Fruit fly (Drosophila melanogaster) whole organism, prepupa: ENCODE results near the gene RhoGEF3.
A peak's percentile ranks its signal among the peaks of the same experiment; 100 is the strongest.

Source experiments
- Blimp-1 ChIP-seq: fragments of 200-800 bp; sonication (Bioruptor generic); optimal IDR thresholded peaks from 3 replicates; lab custom pipeline; 2017; ENCODE audit warnings: missing biosample characterization, missing genetic modification characterization, mild to moderate bottlenecking, moderate library complexity, missing genetic modification reagents
- CG10631 ChIP-seq: fragments of 200-800 bp; sonication (Bioruptor generic); optimal IDR thresholded peaks from 2 replicates; lab custom pipeline; 2016; ENCODE audit warnings: missing biosample characterization, missing genetic modification characterization
- CG10669 ChIP-seq: fragments of 200-800 bp; sonication (Bioruptor generic); optimal IDR thresholded peaks from 3 replicates; lab custom pipeline; 2018; ENCODE audit warnings: missing biosample characterization, mild to moderate bottlenecking, missing genetic modification characterization, moderate library complexity
- CG11294 ChIP-seq: fragments of 200-800 bp; sonication (Bioruptor generic); IDR thresholded peaks from 2 replicates; pipeline ENCODE4 v1.3.6; 2022; ENCODE audit warnings: missing biosample characterization, missing genetic modification characterization
- CG11762 ChIP-seq: fragments of 200-800 bp; sonication (Bioruptor generic); optimal IDR thresholded peaks from 3 replicates; lab custom pipeline; 2016; ENCODE audit warnings: missing biosample characterization, missing genetic modification characterization; ENCODE audit not compliant: insufficient read depth
- CG11902 ChIP-seq: fragments of 200-800 bp; sonication (Bioruptor generic); optimal IDR thresholded peaks from 3 replicates; lab custom pipeline; 2016; ENCODE audit warnings: missing biosample characterization, missing genetic modification characterization
- CG15336 ChIP-seq: fragments of 200-800 bp; sonication (Bioruptor generic); IDR thresholded peaks from 2 replicates; pipeline ENCODE4 v1.3.6; 2022; ENCODE audit warnings: missing biosample characterization, missing genetic modification characterization
- CG16779 ChIP-seq: fragments of 200-800 bp; sonication (Bioruptor generic); optimal IDR thresholded peaks from 3 replicates; lab custom pipeline; 2017; ENCODE audit warnings: missing biosample characterization, mild to moderate bottlenecking, missing genetic modification characterization
- CG34406 ChIP-seq: fragments of 200-800 bp; sonication (Bioruptor generic); optimal IDR thresholded peaks from 3 replicates; lab custom pipeline; 2016; ENCODE audit warnings: missing biosample characterization, missing genetic modification characterization
- CG6163 ChIP-seq: fragments of 200-800 bp; sonication (Bioruptor generic); IDR thresholded peaks from 3 replicates; pipeline ENCODE4 v1.3.6; 2022; ENCODE audit warnings: missing biosample characterization, missing genetic modification characterization
- CG6792 ChIP-seq: fragments of 200-800 bp; sonication (Bioruptor generic); optimal IDR thresholded peaks from 3 replicates; lab custom pipeline; 2016; ENCODE audit warnings: missing biosample characterization, missing genetic modification characterization
- CG6808 ChIP-seq: fragments of 200-800 bp; sonication (Bioruptor generic); optimal IDR thresholded peaks from 3 replicates; lab custom pipeline; 2017; ENCODE audit warnings: missing biosample characterization, missing genetic modification characterization, mild to moderate bottlenecking, moderate library complexity, missing genetic modification reagents
- CG6854 ChIP-seq: fragments of 200-800 bp; sonication (Bioruptor generic); optimal IDR thresholded peaks from 2 replicates; lab custom pipeline; 2017; ENCODE audit warnings: missing biosample characterization, mild to moderate bottlenecking, missing genetic modification characterization
- CG7368 ChIP-seq: fragments of 200-800 bp; sonication (Bioruptor generic); optimal IDR thresholded peaks from 3 replicates; lab custom pipeline; 2016; ENCODE audit warnings: missing biosample characterization, missing genetic modification characterization
- CG9139 ChIP-seq: fragments of 200-800 bp; sonication (Bioruptor generic); optimal IDR thresholded peaks from 3 replicates; lab custom pipeline; 2017; ENCODE audit warnings: missing biosample characterization, mild to moderate bottlenecking, missing genetic modification characterization
- Eip75B ChIP-seq: fragments of 200-800 bp; sonication (Bioruptor generic); optimal IDR thresholded peaks from 3 replicates; lab custom pipeline; 2016; ENCODE audit warnings: missing biosample characterization, missing genetic modification characterization
- Eip78C ChIP-seq: fragments of 200-800 bp; sonication (Bioruptor generic); peaks from one replicate; lab custom pipeline; 2016; ENCODE audit warnings: missing biosample characterization, missing genetic modification characterization
- Eip93F ChIP-seq: fragments of 200-800 bp; sonication (Bioruptor generic); optimal IDR thresholded peaks from 2 replicates; lab custom pipeline; 2016; ENCODE audit warnings: missing biosample characterization, mild to moderate bottlenecking, missing genetic modification characterization
- Ets21C ChIP-seq: fragments of 200-800 bp; sonication (Bioruptor generic); optimal IDR thresholded peaks from 3 replicates; lab custom pipeline; 2016; ENCODE audit warnings: missing biosample characterization, missing genetic modification characterization
- Ets96B ChIP-seq: fragments of 200-800 bp; optimal IDR thresholded peaks from 2 replicates; lab custom pipeline; 2019; ENCODE audit warnings: missing biosample characterization, mild to moderate bottlenecking, missing genetic modification characterization, moderate library complexity
- Gug ChIP-seq: fragments of 200-800 bp; sonication (Bioruptor generic); IDR thresholded peaks from 2 replicates; pipeline ENCODE4 v1.3.6; 2022; ENCODE audit warnings: missing biosample characterization, missing genetic modification characterization
- Hr38 ChIP-seq: sonication (Bioruptor generic); optimal IDR thresholded peaks from 2 replicates; lab custom pipeline; 2016; ENCODE audit warnings: missing biosample characterization, missing genetic modification characterization
- Hr39 ChIP-seq: fragments of 200-800 bp; sonication (Bioruptor generic); optimal IDR thresholded peaks from 2 replicates; lab custom pipeline; 2016; ENCODE audit warnings: missing biosample characterization, missing genetic modification characterization
- Hr4 ChIP-seq: fragments of 200-800 bp; sonication (Bioruptor generic); optimal IDR thresholded peaks from 3 replicates; lab custom pipeline; 2016; ENCODE audit warnings: missing biosample characterization, missing genetic modification characterization
- Met ChIP-seq: fragments of 200-800 bp; sonication (Bioruptor generic); optimal IDR thresholded peaks from 3 replicates; lab custom pipeline; 2016; ENCODE audit warnings: missing biosample characterization, missing genetic modification characterization
- OdsH ChIP-seq: fragments of 200-800 bp; sonication (Bioruptor generic); optimal IDR thresholded peaks from 3 replicates; lab custom pipeline; 2016; ENCODE audit warnings: missing biosample characterization, missing genetic modification characterization
- Smox ChIP-seq: fragments of 200-800 bp; sonication (Bioruptor generic); optimal IDR thresholded peaks from 3 replicates; lab custom pipeline; 2016; ENCODE audit warnings: missing biosample characterization, missing genetic modification characterization
- Sox14 ChIP-seq: fragments of 200-800 bp; sonication (Bioruptor generic); optimal IDR thresholded peaks from 3 replicates; lab custom pipeline; 2016; ENCODE audit warnings: missing biosample characterization, missing genetic modification characterization
- Sox15 ChIP-seq: fragments of 200-800 bp; sonication (Bioruptor generic); optimal IDR thresholded peaks from 3 replicates; lab custom pipeline; 2016; ENCODE audit warnings: missing biosample characterization, missing genetic modification characterization
- achi ChIP-seq: fragments of 200-800 bp; sonication (Bioruptor generic); optimal IDR thresholded peaks from 3 replicates; lab custom pipeline; 2016; ENCODE audit warnings: missing biosample characterization, missing genetic modification characterization
- acj6 ChIP-seq: fragments of 200-800 bp; sonication (Bioruptor generic); optimal IDR thresholded peaks from 3 replicates; lab custom pipeline; 2016; ENCODE audit warnings: missing biosample characterization, missing genetic modification characterization
- dac ChIP-seq: fragments of 200-800 bp; sonication (Bioruptor generic); optimal IDR thresholded peaks from 2 replicates; lab custom pipeline; 2017; ENCODE audit warnings: missing biosample characterization, mild to moderate bottlenecking, missing genetic modification characterization
- dsx ChIP-seq: fragments of 200-800 bp; optimal IDR thresholded peaks from 3 replicates; lab custom pipeline; 2019; ENCODE audit warnings: missing biosample characterization, mild to moderate bottlenecking, missing genetic modification characterization, moderate library complexity; ENCODE audit not compliant: poor library complexity, severe bottlenecking
- esn ChIP-seq: fragments of 200-800 bp; sonication (Bioruptor generic); optimal IDR thresholded peaks from 2 replicates; lab custom pipeline; 2016; ENCODE audit warnings: missing biosample characterization, mild to moderate bottlenecking, missing genetic modification characterization, moderate library complexity
- salr ChIP-seq, 2 experiments: fragments of 200-800 bp; sonication (Bioruptor generic); optimal IDR thresholded peaks; 3 replicates each; lab custom pipeline; 2016 to 2018; ENCODE audit warnings: missing biosample characterization in 2 of 2, missing genetic modification characterization in 2 of 2, mild to moderate bottlenecking in 1 of 2
- spab ChIP-seq: fragments of 200-800 bp; sonication (Bioruptor generic); optimal IDR thresholded peaks from 2 replicates; lab custom pipeline; 2017; ENCODE audit warnings: missing biosample characterization, mild to moderate bottlenecking, missing genetic modification characterization, missing genetic modification reagents
- ss ChIP-seq, 2 experiments: fragments of 200-800 bp; sonication (Bioruptor generic); optimal IDR thresholded peaks; 2 replicates in 1 of 2; 3 replicates in 1 of 2; lab custom pipeline; 2017 to 2018; ENCODE audit warnings: mild to moderate bottlenecking in 2 of 2, missing biosample characterization in 2 of 2, missing genetic modification characterization in 2 of 2, moderate library complexity in 1 of 2
- topi ChIP-seq: fragments of 200-800 bp; sonication (Bioruptor generic); optimal IDR thresholded peaks from 3 replicates; lab custom pipeline; 2016; ENCODE audit warnings: missing biosample characterization, missing genetic modification characterization
- vri ChIP-seq: fragments of 200-800 bp; sonication (Bioruptor generic); optimal IDR thresholded peaks from 3 replicates; lab custom pipeline; 2016; ENCODE audit warnings: missing biosample characterization, mild to moderate bottlenecking, missing genetic modification characterization

The RhoGEF3 gene

DNA sequence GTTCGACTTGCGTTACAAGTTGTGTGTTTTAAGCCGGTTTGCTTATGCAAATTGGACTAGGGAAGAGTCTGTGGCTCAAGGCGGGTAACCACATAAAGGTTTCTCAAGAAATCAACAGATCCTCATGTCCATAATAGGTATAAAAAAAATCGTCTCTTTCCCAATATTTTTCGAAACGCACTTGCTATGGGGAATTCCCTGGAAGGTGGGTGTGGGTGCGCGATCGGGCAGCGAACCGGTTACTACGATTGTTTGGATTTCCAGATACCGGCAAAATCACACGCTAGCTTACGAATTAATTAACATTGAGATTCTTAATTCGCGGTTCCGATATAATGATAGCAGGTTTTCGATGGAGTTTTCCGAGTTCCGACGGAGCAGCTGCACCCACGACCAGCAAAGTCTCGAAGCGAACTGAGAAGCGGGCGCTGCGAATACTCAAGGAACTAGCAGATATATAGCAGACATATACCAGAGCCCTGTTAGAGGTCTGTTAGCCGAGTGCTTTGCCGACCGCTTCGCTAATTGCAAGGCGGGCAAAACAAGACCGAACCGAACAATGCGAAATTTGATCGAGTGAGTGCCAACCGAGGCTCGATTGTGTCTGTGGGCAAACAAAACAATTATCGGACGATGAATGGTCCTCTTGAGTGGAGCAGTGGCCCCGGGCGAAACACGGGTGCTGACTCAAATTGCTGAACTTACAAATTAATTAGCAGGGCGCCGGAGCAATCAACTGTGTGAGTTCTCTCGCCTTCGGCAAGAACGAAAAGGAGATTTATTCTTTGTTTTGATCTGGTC, 64.0 kb downstream of the RhoGEF3 start:
- TF ChIP-seq CG6163 (GFP tag; lab: Robert Waterston, UW) (peak; percentile 52; the same call in 2 of the 3 replicates), CG11902 (GFP tag; lab: Kevin White, UChicago) (no peak), CG15336 (GFP tag; lab: Robert Waterston, UW) (peak; percentile 19; the same call in 1 of the 2 replicates), CG6808 (no peak), Eip78C (GFP tag; lab: Kevin White, UChicago) (peak; percentile 27), ss (GFP tag; optimal IDR thresholded peaks at IDR 0.05; lab: Kevin White, UChicago) (peak in 1 of 2 experiments; percentile 10)

DNA sequence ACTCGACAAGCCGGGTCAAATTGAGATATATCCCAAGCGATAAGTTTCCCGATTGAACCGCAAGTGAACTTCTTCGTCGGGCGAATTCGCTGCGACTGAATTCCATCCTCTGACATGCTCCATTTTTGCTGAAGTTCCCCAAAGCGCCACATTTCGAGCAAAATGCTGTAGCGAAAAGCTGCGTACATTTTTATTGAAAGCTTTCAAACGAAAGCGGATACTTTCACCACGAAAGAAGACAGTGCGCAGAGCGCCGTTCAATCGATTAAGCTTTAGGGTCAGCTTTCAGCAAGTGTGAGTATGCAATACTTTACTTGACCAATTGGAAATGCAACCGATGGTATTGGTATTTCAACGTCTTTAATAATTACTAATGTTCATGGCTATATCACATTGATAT, 65.6 kb downstream of the RhoGEF3 start, which contains the start of gene mthl10:
Gene mthl10 (minus strand): TSS at position 77 of the 400 bp plus-strand sequence.
- TF ChIP-seq CG11902 (GFP tag; lab: Kevin White, UChicago), result no peak
- TF ChIP-seq salr (GFP tag; optimal IDR thresholded peaks at IDR 0.05; lab: Kevin White, UChicago), result no peak
- no peak for TF ChIP-seq ss (GFP tag; optimal IDR thresholded peaks at IDR 0.05; lab: Kevin White, UChicago)
- TF ChIP-seq Met (GFP tag; lab: Kevin White, UChicago), result no peak
- TF ChIP-seq Hr38 (GFP tag; lab: Kevin White, UChicago), result no peak
- no peak for TF ChIP-seq CG6854 (GFP tag; lab: Kevin White, UChicago)
- no peak for TF ChIP-seq CG34406 (GFP tag; lab: Kevin White, UChicago)
- TF ChIP-seq spab (GFP tag; lab: Kevin White, UChicago), result no peak
- TF ChIP-seq topi (GFP tag; lab: Kevin White, UChicago), result no peak
- no peak for TF ChIP-seq Gug (GFP tag; lab: Robert Waterston, UW)

- TF ChIP-seq salr (GFP tag; optimal IDR thresholded peaks at IDR 0.05; lab: Kevin White, UChicago), result no peak
- peak; percentile 62 for TF ChIP-seq Eip78C (GFP tag; lab: Kevin White, UChicago)
- TF ChIP-seq, all 60 proteins: peak for 1
These were observed 66.1 kb downstream of the RhoGEF3 start for dm6 chr3L:343316-343715.

DNA sequence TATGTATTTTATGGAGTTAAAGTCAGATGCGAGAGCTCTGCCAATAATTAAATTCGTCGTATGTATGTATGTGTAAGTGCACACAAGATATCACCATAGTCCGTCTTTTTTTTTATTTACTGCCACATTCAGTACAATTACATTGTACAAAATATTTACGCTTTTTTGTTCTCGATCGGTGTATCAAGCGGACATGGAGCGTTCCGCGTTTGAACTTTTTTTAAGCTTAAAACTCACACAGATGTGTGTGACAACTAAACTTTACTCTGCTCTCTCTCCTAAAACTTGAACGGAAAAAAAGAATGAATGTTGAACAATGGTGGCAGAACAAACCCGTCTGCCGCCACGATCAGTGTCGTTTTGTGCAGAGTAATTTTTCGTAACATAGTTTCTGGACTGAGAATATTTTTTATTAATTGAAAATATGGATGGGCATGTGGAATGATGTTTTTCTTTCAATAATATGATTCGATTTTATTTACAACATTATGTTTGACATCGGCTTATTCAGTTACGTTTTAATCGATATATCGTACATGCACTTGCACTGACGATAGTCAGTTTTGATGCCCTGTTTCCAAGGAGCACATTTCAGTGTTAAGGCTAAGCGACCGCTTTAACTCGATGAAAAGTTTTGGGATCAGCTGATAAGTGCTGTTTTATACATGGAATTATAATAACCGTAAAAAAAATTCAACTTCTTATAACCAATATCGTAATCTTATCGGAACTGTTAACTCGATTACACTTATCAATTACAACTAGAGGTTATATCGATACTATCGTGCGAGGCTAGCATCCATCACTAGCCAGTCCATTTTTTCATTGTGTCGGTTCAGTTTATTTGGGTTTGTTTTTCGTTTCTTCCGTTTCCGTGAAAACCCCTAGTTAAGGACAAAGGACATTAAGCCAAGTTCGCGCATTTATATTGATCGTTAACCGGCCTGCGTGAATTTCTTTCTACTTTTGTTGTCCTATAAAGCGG, 69.7 kb downstream of the RhoGEF3 start, which contains the start of gene mth:
Gene mth (minus strand): TSS at position 302 of the 985 bp plus-strand sequence.
- TF ChIP-seq Met (GFP tag; lab: Kevin White, UChicago), result peak; percentile 44
- peak; percentile 45 for TF ChIP-seq acj6
- TF ChIP-seq vri (GFP tag; lab: Kevin White, UChicago), result peak; percentile 29
- TF ChIP-seq Hr4 (GFP tag; lab: Kevin White, UChicago), result peak; percentile 31
- peak; percentile 4 for TF ChIP-seq CG7368
- TF ChIP-seq CG9139 (GFP tag; lab: Kevin White, UChicago), result peak; percentile 29
- no peak for TF ChIP-seq salr (GFP tag; optimal IDR thresholded peaks at IDR 0.05; lab: Kevin White, UChicago)
- TF ChIP-seq Smox (GFP tag; lab: Kevin White, UChicago), result no peak
- TF ChIP-seq achi, result peak; percentile 43
- TF ChIP-seq CG11762 (GFP tag; lab: Kevin White, UChicago), result no peak
- TF ChIP-seq CG11294, result 0 out of 2 replicates have a peak, but pooled peaks have one; percentile 9
- TF ChIP-seq Sox15 (GFP tag; lab: Kevin White, UChicago), result peak; percentile 6
- TF ChIP-seq Eip78C (GFP tag; lab: Kevin White, UChicago), result peak; percentile 53
- peak; percentile 74 for TF ChIP-seq Hr39
- TF ChIP-seq dsx (GFP tag; lab: Kevin White, UChicago), result peak; percentile 70
- no peak for TF ChIP-seq CG6808
- peak; percentile 22 for TF ChIP-seq CG16779
- peak; percentile 49 for TF ChIP-seq CG10631 (GFP tag; lab: Kevin White, UChicago)
- no peak for TF ChIP-seq Eip93F (GFP tag; lab: Kevin White, UChicago)
- TF ChIP-seq Blimp-1 (GFP tag; lab: Kevin White, UChicago), result no peak
- peak; percentile 25 for TF ChIP-seq OdsH (GFP tag; lab: Kevin White, UChicago)
- TF ChIP-seq CG10669 (GFP tag; lab: Kevin White, UChicago), result no peak
- TF ChIP-seq Sox14 (GFP tag; lab: Kevin White, UChicago), result peak; percentile 66
- peak; percentile 50 for TF ChIP-seq Ets21C (GFP tag; lab: Kevin White, UChicago)
- no peak for TF ChIP-seq CG6792
- peak; percentile 62 for TF ChIP-seq esn (GFP tag; lab: Kevin White, UChicago)
- TF ChIP-seq Ets96B (tag; lab: Kevin White, UChicago), result peak; percentile 13
- no peak for TF ChIP-seq Gug (GFP tag; lab: Robert Waterston, UW)
- TF ChIP-seq Eip75B, result no peak
- TF ChIP-seq CG6854 (GFP tag; lab: Kevin White, UChicago), result peak; percentile 55
- TF ChIP-seq dac (GFP tag; lab: Kevin White, UChicago), result no peak
